Fruit fly (Drosophila melanogaster): ENCODE data around the gene CG15422.

Gene CG15422

DNA sequence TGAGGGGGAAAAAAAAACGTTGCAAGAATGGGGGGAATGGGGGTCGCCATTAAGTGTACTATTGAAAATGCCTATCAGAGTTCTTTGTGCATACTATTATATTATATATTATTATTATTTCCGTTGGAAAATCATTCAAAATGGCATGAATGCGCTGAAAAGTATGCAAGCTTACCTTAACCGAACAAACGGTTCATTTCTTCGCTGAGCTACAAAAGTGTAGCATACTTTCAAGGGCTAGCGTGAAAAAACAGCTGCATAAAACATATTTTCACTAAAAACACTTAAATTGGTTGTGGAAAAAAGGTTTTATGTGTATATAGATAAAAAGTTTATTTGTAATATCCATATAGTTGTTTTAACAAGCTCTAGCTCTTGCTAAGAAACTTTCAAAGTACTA is 15.0 kb downstream of the CG15422 start:
- no peak for TF ChIP-seq Hr39 (GFP tag; optimal IDR thresholded peaks at IDR 0.05)
- TF ChIP-seq eg (GFP tag; IDR thresholded peaks at IDR 0.05): 0 out of 3 replicates have a peak, but pooled peaks have one; percentile 20

DNA sequence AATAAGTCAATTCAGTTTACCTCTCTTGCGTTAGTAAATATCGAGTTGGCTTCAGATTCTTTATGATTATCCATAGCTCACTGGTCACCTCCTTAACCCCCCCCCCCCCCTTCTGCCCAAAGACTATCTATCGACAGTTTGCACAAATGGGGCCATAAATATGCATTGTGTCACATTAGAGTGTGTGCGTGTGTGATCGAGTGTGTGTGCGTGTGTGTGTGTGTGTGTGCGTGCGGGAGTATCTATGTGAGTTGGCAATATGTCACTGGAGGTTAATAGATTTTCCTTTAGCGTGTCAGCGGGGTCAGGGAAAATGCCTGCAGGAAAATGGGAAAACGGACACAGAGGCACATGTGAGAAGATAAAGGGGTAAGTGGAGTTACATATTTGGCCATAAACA is 15.4 kb downstream of the CG15422 start:
- TF ChIP-seq Gug (GFP tag; IDR thresholded peaks at IDR 0.05): no peak
- no peak for TF ChIP-seq CG4318 (GFP tag; optimal IDR thresholded peaks at IDR 0.05)
- no peak for TF ChIP-seq Lpt (GFP tag; optimal IDR thresholded peaks at IDR 0.05)
- no peak for TF ChIP-seq spab (GFP tag; optimal IDR thresholded peaks at IDR 0.05)
- TF ChIP-seq Hr39 (GFP tag; optimal IDR thresholded peaks at IDR 0.05): no peak
- TF ChIP-seq esn (GFP tag; optimal IDR thresholded peaks at IDR 0.05): no peak
- no peak for TF ChIP-seq dac (GFP tag; optimal IDR thresholded peaks at IDR 0.05)
- no peak for TF ChIP-seq CG6276 (GFP tag; optimal IDR thresholded peaks at IDR 0.05)
- no peak for TF ChIP-seq CG31627 (GFP tag; optimal IDR thresholded peaks at IDR 0.05)
- TF ChIP-seq Sox14 (GFP tag; optimal IDR thresholded peaks at IDR 0.05): no peak
- no peak for TF ChIP-seq Smox (GFP tag; optimal IDR thresholded peaks at IDR 0.05)
- no peak for TF ChIP-seq OdsH (GFP tag; optimal IDR thresholded peaks at IDR 0.05)
- TF ChIP-seq CG32006 (GFP tag; optimal IDR thresholded peaks at IDR 0.05): no peak

DNA sequence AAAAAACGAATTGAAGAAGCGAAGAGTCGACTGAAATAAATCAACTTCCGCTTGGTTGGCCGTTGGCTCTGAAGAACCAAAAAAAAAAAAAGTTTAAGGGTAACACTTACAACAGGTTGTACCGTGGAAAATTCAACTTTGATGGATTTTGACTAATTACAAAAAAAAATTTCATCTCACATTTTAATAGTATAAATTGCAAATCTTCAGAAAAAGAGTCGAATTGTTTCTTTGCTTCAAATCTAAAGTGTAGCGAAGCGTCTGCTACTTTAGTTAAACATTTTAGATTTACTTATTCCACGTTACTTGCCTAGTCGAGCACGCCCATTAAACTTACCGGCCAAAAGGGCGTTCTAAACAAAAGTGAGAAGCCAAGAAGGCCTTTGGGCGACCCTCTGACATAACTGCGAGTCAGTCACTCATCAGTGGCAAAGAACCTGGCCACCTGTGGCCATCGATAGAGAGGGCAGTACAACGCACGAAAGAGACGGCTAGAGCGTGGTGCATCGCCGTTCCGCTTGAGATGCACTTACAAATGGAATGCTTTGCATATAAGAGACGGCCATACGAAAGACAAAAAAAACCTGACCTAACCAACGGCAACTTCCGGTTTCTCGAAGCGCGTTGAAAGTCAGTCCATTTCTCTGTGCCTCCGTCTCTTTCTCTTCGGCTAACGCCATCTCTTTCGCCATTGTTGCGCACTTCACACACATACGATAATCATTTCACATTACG is 17.0 kb downstream of the CG15422 start:
- TF ChIP-seq Gug (GFP tag; IDR thresholded peaks at IDR 0.05) (no peak), CG11762 (GFP tag; optimal IDR thresholded peaks at IDR 0.05; ENCODE audit: insufficient read depth) (no peak), CG32006 (GFP tag; optimal IDR thresholded peaks at IDR 0.05) (no peak), fd85E (GFP tag; optimal IDR thresholded peaks at IDR 0.05) (no peak), Hr4 (GFP tag; optimal IDR thresholded peaks at IDR 0.05) (no peak), CG8119 (GFP tag; IDR thresholded peaks at IDR 0.05) (no peak), Ets96B (tag; optimal IDR thresholded peaks at IDR 0.05) (no peak), CG31627 (GFP tag; optimal IDR thresholded peaks at IDR 0.05) (no peak), Sox15 (GFP tag; optimal IDR thresholded peaks at IDR 0.05) (no peak), Eip78C (GFP tag) (peak; percentile 19), svp (GFP tag) (peak; percentile 31), CG3032 (tag; optimal IDR thresholded peaks at IDR 0.05) (no peak)

DNA sequence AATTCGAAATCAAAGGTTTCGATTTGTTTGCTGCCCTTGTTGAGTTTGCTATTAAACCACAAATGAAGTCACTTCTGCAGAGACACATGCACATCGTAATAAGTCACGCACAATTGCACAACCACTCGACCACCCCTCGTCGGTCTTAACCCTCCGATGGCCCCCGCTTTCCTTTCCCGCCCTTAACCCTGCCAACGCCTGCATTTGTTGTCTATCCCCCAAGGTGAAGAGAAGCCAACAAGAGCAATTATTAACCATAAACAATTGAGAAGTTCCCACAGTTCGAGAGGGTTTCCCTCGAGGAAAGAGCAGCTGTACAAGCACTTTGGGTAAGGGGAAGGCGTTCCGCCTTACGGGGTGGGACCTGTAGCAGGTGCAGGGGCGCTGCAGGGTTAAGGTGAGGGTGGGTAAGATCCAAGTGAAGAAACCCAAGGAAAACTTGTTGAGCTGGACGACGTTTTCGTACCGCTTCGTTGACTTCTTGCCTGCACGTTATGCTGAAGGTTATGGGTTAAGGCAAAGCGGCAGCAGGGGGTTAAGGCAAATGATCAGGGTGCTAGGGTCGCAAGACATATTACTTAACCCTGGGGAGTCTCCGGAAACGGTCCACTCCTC is 18.6 kb downstream of the CG15422 start:
- TF ChIP-seq svp (GFP tag) (peak; percentile 64), Ets96B (tag; optimal IDR thresholded peaks at IDR 0.05) (no peak), ss (GFP tag; optimal IDR thresholded peaks at IDR 0.05) (peak in 1 of 2 experiments; percentile 18), achi (GFP tag; optimal IDR thresholded peaks at IDR 0.05) (no peak)

DNA sequence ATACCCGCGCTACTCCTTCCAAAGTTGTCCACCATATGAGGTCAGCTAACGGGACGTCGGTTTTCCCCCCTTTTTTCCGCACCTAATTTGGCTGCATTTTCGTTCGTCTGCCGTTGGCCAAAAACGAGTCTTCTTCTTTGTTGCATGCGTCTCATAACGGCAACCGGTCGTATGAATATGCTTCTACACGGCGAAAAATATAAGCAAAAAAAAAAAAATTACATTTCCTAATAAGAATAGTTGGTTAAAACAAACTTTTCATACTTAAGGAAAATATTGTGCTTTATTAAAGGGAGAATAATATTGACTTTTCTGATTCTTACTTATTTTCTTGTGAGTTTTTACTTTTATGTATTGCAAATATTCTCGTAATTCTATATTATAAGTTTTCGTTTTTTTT is 20.3 kb downstream of the CG15422 start:
- no peak; the same call in 1 of the 2 replicates for TF ChIP-seq CG15336 (GFP tag; IDR thresholded peaks at IDR 0.05)
- peak; percentile 64 for TF ChIP-seq svp (GFP tag)
- peak; percentile 0 for TF ChIP-seq Hr4 (GFP tag; optimal IDR thresholded peaks at IDR 0.05)
- TF ChIP-seq CG32006 (GFP tag; optimal IDR thresholded peaks at IDR 0.05): peak; percentile 27
- peak; percentile 13 for TF ChIP-seq topi (GFP tag; optimal IDR thresholded peaks at IDR 0.05)
- peak; percentile 25 for TF ChIP-seq esn (GFP tag; optimal IDR thresholded peaks at IDR 0.05)
- TF ChIP-seq Sox102F (GFP tag; optimal IDR thresholded peaks at IDR 0.05): peak; percentile 3
- peak; percentile 0 for TF ChIP-seq dsx (GFP tag; optimal IDR thresholded peaks at IDR 0.05; ENCODE audit: poor library complexity, severe bottlenecking)
- TF ChIP-seq Met (GFP tag; optimal IDR thresholded peaks at IDR 0.05): peak; percentile 4
- peak; percentile 59 for TF ChIP-seq Eip78C (GFP tag)
- no peak for TF ChIP-seq CG34406 (GFP tag; optimal IDR thresholded peaks at IDR 0.05)
- TF ChIP-seq CG8119 (GFP tag; IDR thresholded peaks at IDR 0.05): peak; percentile 36; the same call in 1 of the 3 replicates
- TF ChIP-seq CG3919 (GFP tag; optimal IDR thresholded peaks at IDR 0.05): no peak

Data from whole organism, prepupa.